Worm (Caenorhabditis elegans): ENCODE measurements around the gene Y73C8B.3.

DNA sequence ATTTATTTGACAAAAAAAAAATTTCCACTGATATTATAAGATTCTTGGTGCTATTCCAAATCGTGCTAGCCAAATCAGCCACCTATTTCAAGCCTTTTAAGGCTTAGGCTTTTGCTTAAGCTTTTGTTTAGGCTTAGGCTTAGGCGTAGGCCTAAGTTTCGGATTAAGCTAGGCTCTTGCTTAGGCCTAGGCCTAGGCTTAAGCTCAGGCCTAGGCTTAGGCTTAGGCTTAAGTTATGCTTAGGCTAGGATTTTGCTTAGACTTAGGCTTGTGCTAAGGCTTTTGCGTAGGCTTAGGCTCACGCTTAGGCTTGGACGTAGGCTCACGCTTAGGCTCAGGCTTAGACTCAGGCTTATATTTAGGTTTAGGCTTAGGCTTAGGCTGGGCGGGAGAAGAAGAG is 37.1 kb upstream of the Y73C8B.3 start:
- TF ChIP-seq nhr-10 (tag; optimal IDR thresholded peaks at IDR 0.05) (no peak), F49E8.2 (tag; optimal IDR thresholded peaks at IDR 0.05; ENCODE audit: borderline replicate concordance) (no peak)

All from whole organism, L4 larva.